Fruit fly (Drosophila melanogaster) S2 (cell line): Measurements from ENCODE around the gene CG4645.

Experiments
- CG8478 ChIP-seq: fragments of >200 bp; optimal IDR thresholded peaks from 2 replicates; lab custom pipeline; 2018
- CTCF ChIP-seq, 2 experiments: fragments of >200 bp; optimal IDR thresholded peaks; 2 replicates each; lab custom pipeline; 2018

DNA sequence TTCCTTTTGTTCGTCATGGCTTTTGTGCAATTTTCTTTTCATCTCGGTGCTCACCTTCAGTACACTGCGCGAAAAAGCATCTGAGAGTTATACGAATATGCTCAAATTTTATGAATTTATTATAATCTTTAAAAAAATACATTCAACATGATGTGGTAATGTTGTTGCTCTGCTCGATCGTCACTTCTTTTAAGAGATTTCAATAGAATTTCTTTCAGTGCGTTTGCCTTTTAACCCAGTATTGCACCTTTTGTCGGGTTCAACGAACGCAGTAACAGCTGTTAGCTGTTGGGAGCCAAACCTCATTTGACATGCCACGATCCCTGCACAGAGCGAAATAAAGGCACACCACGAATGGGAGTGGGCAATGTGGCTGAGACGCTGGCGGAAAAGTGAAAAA lies 30.2 kb downstream of the CG4645 start:
- TF ChIP-seq CTCF (optimal IDR thresholded peaks at IDR 0.05; lab: Kevin White, UChicago) = no peak
- TF ChIP-seq CG8478 (lab: Kevin White, UChicago) = no peak
